Fruit fly (Drosophila melanogaster) whole organism, embryonic: ENCODE results near the gene Atx2.

ENCODE experiments used
- C15 ChIP-seq: fragments of 200-800 bp; sonication (Bioruptor generic); IDR thresholded peaks from 3 replicates; pipeline ENCODE4 v1.3.6; 2022; ENCODE audit warnings: missing biosample characterization, missing genetic modification characterization
- CG10321 ChIP-seq: fragments of 200-800 bp; sonication (Bioruptor generic); IDR thresholded peaks from 2 replicates; pipeline ENCODE4 v1.3.6; 2022; ENCODE audit warnings: missing biosample characterization, missing genetic modification characterization
- CG11093 ChIP-seq: fragments of 200-800 bp; sonication (Bioruptor generic); IDR thresholded peaks from 3 replicates; pipeline ENCODE4 v1.3.6; 2022; ENCODE audit warnings: missing biosample characterization, missing genetic modification characterization
- CG15011 ChIP-seq: fragments of 200-800 bp; sonication (Bioruptor generic); optimal IDR thresholded peaks from 3 replicates; lab custom pipeline; 2018; ENCODE audit warnings: missing biosample characterization, mild to moderate bottlenecking, missing genetic modification characterization
- CG15073 ChIP-seq: fragments of 200-800 bp; sonication (Bioruptor generic); optimal IDR thresholded peaks from 2 replicates; lab custom pipeline; 2016; ENCODE audit warnings: missing biosample characterization, missing genetic modification characterization
- CG15269 ChIP-seq: fragments of 200-800 bp; sonication (Bioruptor generic); optimal IDR thresholded peaks from 2 replicates; lab custom pipeline; 2018; ENCODE audit warnings: missing biosample characterization, mild to moderate bottlenecking, missing genetic modification characterization, moderate library complexity
- CG1602 ChIP-seq: fragments of 200-800 bp; sonication (Bioruptor generic); optimal IDR thresholded peaks from 3 replicates; lab custom pipeline; 2016; ENCODE audit warnings: missing biosample characterization, missing genetic modification characterization
- CG16813 ChIP-seq: fragments of 200-800 bp; sonication (Bioruptor generic); IDR thresholded peaks from 3 replicates; pipeline ENCODE4 v1.3.6; 2022; ENCODE audit warnings: missing biosample characterization, missing genetic modification characterization; ENCODE audit not compliant: partially characterized antibody
- CG17385 ChIP-seq: fragments of 200-800 bp; sonication (Bioruptor generic); optimal IDR thresholded peaks from 3 replicates; lab custom pipeline; 2018; ENCODE audit warnings: missing biosample characterization, mild to moderate bottlenecking, missing genetic modification characterization
- CG17802 ChIP-seq: fragments of 200-800 bp; sonication (Bioruptor generic); optimal IDR thresholded peaks from 2 replicates; lab custom pipeline; 2018; ENCODE audit warnings: missing biosample characterization, mild to moderate bottlenecking, missing genetic modification characterization, moderate library complexity
- CG1792 ChIP-seq: fragments of 200-800 bp; sonication (Bioruptor generic); optimal IDR thresholded peaks from 2 replicates; lab custom pipeline; 2016; ENCODE audit warnings: missing biosample characterization, missing genetic modification characterization
- CG18262 ChIP-seq: fragments of 200-800 bp; optimal IDR thresholded peaks from 3 replicates; lab custom pipeline; 2019; ENCODE audit warnings: missing biosample characterization, mild to moderate bottlenecking, missing genetic modification characterization, moderate library complexity
- CG2202 ChIP-seq: fragments of 200-800 bp; sonication (Bioruptor generic); optimal IDR thresholded peaks from 2 replicates; lab custom pipeline; 2018; ENCODE audit warnings: missing biosample characterization, mild to moderate bottlenecking, missing genetic modification characterization
- CG33213 ChIP-seq: fragments of 200-800 bp; sonication (Bioruptor generic); optimal IDR thresholded peaks from 3 replicates; lab custom pipeline; 2016; ENCODE audit warnings: missing biosample characterization, missing genetic modification characterization
- CG3407 ChIP-seq: fragments of 200-800 bp; sonication (Bioruptor generic); optimal IDR thresholded peaks from 2 replicates; lab custom pipeline; 2018; ENCODE audit warnings: missing biosample characterization, mild to moderate bottlenecking, missing genetic modification characterization
- CG34422 ChIP-seq: fragments of 200-800 bp; sonication (Bioruptor generic); IDR thresholded peaks from 3 replicates; pipeline ENCODE4 v1.3.6; 2022; ENCODE audit warnings: missing biosample characterization, missing genetic modification characterization
- CG43689 ChIP-seq: fragments of 200-800 bp; sonication (Bioruptor generic); IDR thresholded peaks from 2 replicates; pipeline ENCODE4 v1.3.6; 2022; ENCODE audit warnings: missing biosample characterization, missing genetic modification characterization
- CG4404 ChIP-seq: fragments of 200-800 bp; sonication (Bioruptor generic); IDR thresholded peaks from 2 replicates; pipeline ENCODE4 v1.3.6; 2022; ENCODE audit warnings: missing biosample characterization, missing genetic modification characterization
- CG4424 ChIP-seq: fragments of 200-800 bp; sonication (Bioruptor generic); optimal IDR thresholded peaks from 3 replicates; lab custom pipeline; 2016; ENCODE audit warnings: missing biosample characterization, missing genetic modification characterization
- CG4854 ChIP-seq: fragments of 200-800 bp; sonication (Bioruptor generic); optimal IDR thresholded peaks from 2 replicates; lab custom pipeline; 2016; ENCODE audit warnings: missing biosample characterization, missing genetic modification characterization, inconsistent platforms
- CG6683 ChIP-seq: fragments of 200-800 bp; sonication (Bioruptor generic); optimal IDR thresholded peaks from 2 replicates; lab custom pipeline; 2017; ENCODE audit warnings: missing biosample characterization, mild to moderate bottlenecking, missing genetic modification characterization, missing genetic modification reagents
- CG6765 ChIP-seq: fragments of 200-800 bp; sonication (Bioruptor generic); optimal IDR thresholded peaks from 3 replicates; lab custom pipeline; 2017; ENCODE audit warnings: missing biosample characterization, mild to moderate bottlenecking, missing genetic modification characterization
- CHES-1-like ChIP-seq: fragments of 200-800 bp; sonication (Bioruptor generic); optimal IDR thresholded peaks from 2 replicates; lab custom pipeline; 2016; ENCODE audit warnings: missing biosample characterization, missing genetic modification characterization
- Dll ChIP-seq: fragments of 200-800 bp; sonication (Bioruptor generic); IDR thresholded peaks from 4 replicates; pipeline ENCODE4 v1.3.6; 2022; ENCODE audit warnings: missing biosample characterization, missing genetic modification characterization; ENCODE audit not compliant: partially characterized antibody
- Dp ChIP-seq: fragments of 200-800 bp; sonication (Bioruptor generic); optimal IDR thresholded peaks from 2 replicates; lab custom pipeline; 2018; ENCODE audit warnings: missing biosample characterization, mild to moderate bottlenecking, missing genetic modification characterization, moderate library complexity
- Hr78 ChIP-seq, 2 experiments: fragments of 200-800 bp in 1 of 2; fragments of >200 bp in 1 of 2; sonication (Bioruptor generic) in 1 of 2; optimal IDR thresholded peaks; 2 replicates each; lab custom pipeline; 2017 to 2019; ENCODE audit warnings: missing biosample characterization in 2 of 2, missing genetic modification characterization in 2 of 2, mild to moderate bottlenecking in 1 of 2, moderate library complexity in 1 of 2
- Oaz ChIP-seq: fragments of 200-800 bp; sonication (Bioruptor generic); IDR thresholded peaks from 2 replicates; pipeline ENCODE4 v1.3.6; 2022; ENCODE audit warnings: missing biosample characterization, missing genetic modification characterization
- Sin3A ChIP-seq: fragments of >200 bp; optimal IDR thresholded peaks from 2 replicates; lab custom pipeline; 2018
- Sry-δ ChIP-seq: fragments of 200-800 bp; sonication (Bioruptor generic); optimal IDR thresholded peaks from 2 replicates; lab custom pipeline; 2016; ENCODE audit warnings: missing biosample characterization, missing genetic modification characterization
- Vsx1 ChIP-seq: fragments of 200-800 bp; sonication (Bioruptor generic); optimal IDR thresholded peaks from 2 replicates; lab custom pipeline; 2017; ENCODE audit warnings: missing biosample characterization, mild to moderate bottlenecking, missing genetic modification characterization, missing genetic modification reagents
- Xrp1 ChIP-seq: fragments of 200-800 bp; sonication (Bioruptor generic); IDR thresholded peaks from 2 replicates; pipeline ENCODE4 v1.3.6; 2022; ENCODE audit warnings: missing biosample characterization, missing genetic modification characterization
- abd-A ChIP-seq: fragments of 200-800 bp; sonication (Bioruptor generic); optimal IDR thresholded peaks from 3 replicates; lab custom pipeline; 2019; ENCODE audit warnings: missing biosample characterization, mild to moderate bottlenecking, missing genetic modification characterization, moderate library complexity
- ase ChIP-seq: fragments of 200-800 bp; sonication (Bioruptor generic); IDR thresholded peaks from 3 replicates; pipeline ENCODE4 v1.3.6; 2022; ENCODE audit warnings: missing biosample characterization, missing genetic modification characterization
- cato ChIP-seq: fragments of 200-800 bp; sonication (Bioruptor generic); optimal IDR thresholded peaks from 2 replicates; lab custom pipeline; 2016; ENCODE audit warnings: missing biosample characterization, missing genetic modification characterization, borderline replicate concordance
- cg ChIP-seq: fragments of 200-800 bp; sonication (Bioruptor generic); optimal IDR thresholded peaks from 3 replicates; lab custom pipeline; 2019; ENCODE audit warnings: missing biosample characterization, mild to moderate bottlenecking, missing genetic modification characterization, moderate library complexity
- croc ChIP-seq: fragments of 200-800 bp; sonication (Bioruptor generic); conservative IDR thresholded peaks from 3 replicates; pipeline ENCODE4 v1.3.6; 2022; ENCODE audit warnings: missing biosample characterization, missing genetic modification characterization
- dimm ChIP-seq: fragments of 200-800 bp; sonication (Bioruptor generic); IDR thresholded peaks from 2 replicates; pipeline ENCODE4 v1.3.6; 2022; ENCODE audit warnings: missing biosample characterization, missing genetic modification characterization
- gcm ChIP-seq: fragments of 200-800 bp; sonication (Bioruptor generic); optimal IDR thresholded peaks from 2 replicates; lab custom pipeline; 2019; ENCODE audit warnings: missing biosample characterization, mild to moderate bottlenecking, missing genetic modification characterization, moderate library complexity
- hb ChIP-seq: fragments of 200-800 bp; sonication (Bioruptor generic); IDR thresholded peaks from 3 replicates; pipeline ENCODE4 v1.3.6; 2022; ENCODE audit warnings: missing biosample characterization, missing genetic modification characterization; ENCODE audit not compliant: partially characterized antibody
- jumu ChIP-seq: fragments of 200-800 bp; sonication (Bioruptor generic); optimal IDR thresholded peaks from 3 replicates; lab custom pipeline; 2016; ENCODE audit warnings: missing biosample characterization, missing genetic modification characterization
- maf-S ChIP-seq: fragments of 200-800 bp; sonication (Bioruptor generic); optimal IDR thresholded peaks from 2 replicates; lab custom pipeline; 2016; ENCODE audit warnings: missing biosample characterization, missing genetic modification characterization
- mirr ChIP-seq: fragments of 200-800 bp; sonication (Bioruptor generic); optimal IDR thresholded peaks from 3 replicates; lab custom pipeline; 2018; ENCODE audit warnings: missing biosample characterization, mild to moderate bottlenecking, missing genetic modification characterization
- pita ChIP-seq: fragments of 200-800 bp; sonication (Bioruptor generic); optimal IDR thresholded peaks from 2 replicates; lab custom pipeline; 2017; ENCODE audit warnings: missing biosample characterization, mild to moderate bottlenecking, missing genetic modification characterization
- pros ChIP-seq: fragments of 200-800 bp; sonication (Bioruptor generic); optimal IDR thresholded peaks from 3 replicates; lab custom pipeline; 2019; ENCODE audit warnings: missing biosample characterization, mild to moderate bottlenecking, missing genetic modification characterization, moderate library complexity
- ranshi ChIP-seq: fragments of 200-800 bp; sonication (Bioruptor generic); IDR thresholded peaks from 2 replicates; pipeline ENCODE4 v1.3.6; 2022; ENCODE audit warnings: missing biosample characterization, missing genetic modification characterization
- sens-2 ChIP-seq: fragments of 200-800 bp; sonication (Bioruptor generic); IDR thresholded peaks from 2 replicates; pipeline ENCODE4 v1.3.6; 2022; ENCODE audit warnings: missing biosample characterization, missing genetic modification characterization
- stwl ChIP-seq: fragments of 200-800 bp; sonication (Bioruptor generic); optimal IDR thresholded peaks from 3 replicates; lab custom pipeline; 2018; ENCODE audit warnings: missing biosample characterization, mild to moderate bottlenecking, missing genetic modification characterization, moderate library complexity
- wdn ChIP-seq: fragments of 200-800 bp; sonication (Bioruptor generic); IDR thresholded peaks from 2 replicates; pipeline ENCODE4 v1.3.6; 2022; ENCODE audit warnings: missing biosample characterization, missing genetic modification characterization
- wor ChIP-seq: fragments of 200-800 bp; sonication (Bioruptor generic); IDR thresholded peaks from 2 replicates; pipeline ENCODE4 v1.3.6; 2022; ENCODE audit warnings: missing biosample characterization, missing genetic modification characterization
- yki ChIP-seq: fragments of >200 bp; optimal IDR thresholded peaks from 3 replicates; lab custom pipeline; 2018

Gene Atx2

DNA sequence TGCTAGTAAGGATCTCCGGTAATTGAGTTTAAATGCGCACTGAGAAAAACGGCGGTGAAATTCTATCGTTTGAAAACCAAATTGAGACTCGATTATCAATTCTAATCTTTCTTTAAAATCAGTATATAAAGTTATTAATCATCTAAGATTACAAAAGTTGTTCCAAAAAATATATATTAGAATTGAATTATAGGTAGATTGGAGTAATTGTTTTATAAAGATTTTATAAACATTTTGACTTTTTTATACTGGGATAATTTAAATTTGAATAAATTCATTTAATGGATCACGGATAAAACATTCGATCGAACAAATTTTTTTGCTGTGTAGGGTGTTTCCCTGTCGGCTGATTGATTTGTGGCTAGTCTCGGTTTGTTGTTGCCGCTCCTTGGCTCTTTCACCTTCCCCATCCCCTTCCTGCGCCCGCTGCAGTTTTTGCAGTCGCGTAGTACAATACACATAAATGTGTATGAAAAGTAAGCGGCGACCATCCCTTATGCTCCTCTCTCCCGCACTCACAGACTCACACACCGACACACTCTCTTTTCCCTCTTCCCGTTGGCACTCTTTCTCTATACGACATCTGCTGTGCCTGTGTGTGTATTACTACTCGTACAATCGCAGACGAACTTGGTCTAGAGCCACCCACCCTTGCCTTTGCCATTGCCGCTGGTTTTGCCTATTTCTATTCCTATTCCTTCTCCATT is 10.8 kb downstream of the Atx2 start (continued):
- TF ChIP-seq croc (GFP tag; lab: Robert Waterston, UW) = peak; percentile 60; the same call in 2 of the 3 replicates
- TF ChIP-seq CG15269 (tag; lab: Kevin White, UChicago) = peak; percentile 70
- TF ChIP-seq CG4404 (GFP tag; lab: Robert Waterston, UW) = peak; percentile 83
- peak; percentile 30; the same call in 1 of the 2 replicates for TF ChIP-seq CG10321 (GFP tag; lab: Robert Waterston, UW)
- peak; percentile 71 for TF ChIP-seq CG17385 (GFP tag; lab: Kevin White, UChicago)
- TF ChIP-seq CG34422 (GFP tag; lab: Robert Waterston, UW) = no peak
- TF ChIP-seq CG33213 = no peak
- TF ChIP-seq yki (lab: Kevin White, UChicago) = peak; percentile 16
- no peak for TF ChIP-seq Sry-δ (GFP tag; lab: Kevin White, UChicago)
- TF ChIP-seq cato (GFP tag; lab: Kevin White, UChicago) = no peak
- TF ChIP-seq CG11093 (GFP tag; lab: Robert Waterston, UW) = no peak
- TF ChIP-seq Xrp1 = peak; percentile 82
- TF ChIP-seq pros (GFP tag; lab: Kevin White, UChicago) = peak; percentile 96
- TF ChIP-seq CG15073 (GFP tag; lab: Kevin White, UChicago) = no peak
- TF ChIP-seq Vsx1 (GFP tag; lab: Kevin White, UChicago) = peak; percentile 75
- peak; percentile 4 for TF ChIP-seq stwl (tag; lab: Kevin White, UChicago)
- TF ChIP-seq CG43689 (GFP tag; lab: Robert Waterston, UW) = no peak
- TF ChIP-seq CG4854 = no peak
- peak; percentile 52 for TF ChIP-seq CG2202 (tag; lab: Kevin White, UChicago)
- no peak for TF ChIP-seq maf-S
- TF ChIP-seq wor (GFP tag; lab: Robert Waterston, UW) = no peak
- no peak for TF ChIP-seq Oaz
- peak; percentile 79 for TF ChIP-seq cg (GFP tag; lab: Kevin White, UChicago)
- no peak for TF ChIP-seq Dp
- no peak for TF ChIP-seq mirr
- TF ChIP-seq CG6765 (GFP tag; lab: Kevin White, UChicago) = peak; percentile 27
- TF ChIP-seq wdn = 0 out of 2 replicates have a peak, but pooled peaks have one; percentile 3
- TF ChIP-seq CG4424 (GFP tag; lab: Kevin White, UChicago) = peak; percentile 75
- peak; percentile 93 for TF ChIP-seq CG18262
- TF ChIP-seq CG17802 (tag; lab: Kevin White, UChicago) = no peak
- no peak for TF ChIP-seq sens-2
- TF ChIP-seq Hr78 (GFP tag; optimal IDR thresholded peaks at IDR 0.05; lab: Kevin White, UChicago) = no peak
- peak; percentile 70 for TF ChIP-seq CG3407 (GFP tag; lab: Kevin White, UChicago)
- no peak; the same call in 1 of the 2 replicates for TF ChIP-seq ranshi
- no peak for TF ChIP-seq jumu
- no peak for TF ChIP-seq C15 (GFP tag; lab: Robert Waterston, UW)
- TF ChIP-seq CG6683 (GFP tag; lab: Kevin White, UChicago) = peak; percentile 48
- no peak for TF ChIP-seq ase (GFP tag; lab: Robert Waterston, UW)
- TF ChIP-seq pita = no peak
- no peak for TF ChIP-seq hb (GFP tag; lab: Robert Waterston, UW)
- peak; percentile 81 for TF ChIP-seq gcm (GFP tag; lab: Kevin White, UChicago)
- TF ChIP-seq CHES-1-like = no peak
- TF ChIP-seq CG1792 (GFP tag; lab: Kevin White, UChicago) = no peak
- TF ChIP-seq Dll = no peak
- TF ChIP-seq CG16813 (GFP tag; lab: Robert Waterston, UW) = no peak
- TF ChIP-seq CG1602 (GFP tag; lab: Kevin White, UChicago) = peak; percentile 73
- no peak for TF ChIP-seq dimm (GFP tag; lab: Robert Waterston, UW)
- TF ChIP-seq Sin3A (lab: Kevin White, UChicago) = no peak
- peak; percentile 83 for TF ChIP-seq abd-A (tag; lab: Kevin White, UChicago)
- TF ChIP-seq CG15011 (GFP tag; lab: Kevin White, UChicago) = peak; percentile 58
